Fruit fly (Drosophila melanogaster) whole organism, adult: Measurements from ENCODE around the gene ec.

Source experiments
- CG14711 ChIP-seq: fragments of 200-800 bp; sonication (Bioruptor generic); optimal IDR thresholded peaks from 2 replicates; lab custom pipeline; 2018; ENCODE audit warnings: missing biosample characterization, mild to moderate bottlenecking, missing genetic modification characterization, moderate library complexity
- Hr96 ChIP-seq: fragments of 200-800 bp; sonication (Bioruptor generic); optimal IDR thresholded peaks from 2 replicates; lab custom pipeline; 2016; ENCODE audit warnings: missing biosample characterization, missing genetic modification characterization
- Mnt ChIP-seq: fragments of 200-800 bp; sonication (Bioruptor generic); optimal IDR thresholded peaks from 2 replicates; lab custom pipeline; 2016; ENCODE audit warnings: missing biosample characterization, mild to moderate bottlenecking, missing genetic modification characterization

DNA sequence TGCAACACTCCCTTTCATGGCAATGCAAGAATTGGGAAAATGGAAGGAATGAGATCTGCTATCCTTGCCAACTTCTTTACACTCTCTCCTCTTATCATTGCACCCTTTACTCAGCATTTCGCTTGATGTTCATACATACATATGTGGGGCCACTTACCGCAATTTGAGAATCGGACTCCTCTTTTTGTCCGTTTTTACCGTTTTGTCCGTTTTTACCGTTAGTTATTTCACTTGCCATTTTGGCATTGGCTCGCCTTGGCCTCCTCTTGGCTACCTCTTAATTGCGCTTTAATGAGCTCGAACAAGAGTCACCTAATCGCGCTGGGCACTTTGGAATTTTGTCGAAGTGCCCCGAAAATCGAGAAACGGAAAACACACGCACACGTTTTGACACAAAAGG, 56.3 kb downstream of the ec start:
- no peak for TF ChIP-seq CG14711 (tag; lab: Kevin White, UChicago)
- TF ChIP-seq Mnt (GFP tag; lab: Kevin White, UChicago) = no peak
- no peak for TF ChIP-seq Hr96
